Worm (Caenorhabditis elegans): ENCODE data around the gene F44E5.2.

- TF ChIP-seq pqm-1 (tag; optimal IDR thresholded peaks at IDR 0.05) (no peak), elt-2 (tag; optimal IDR thresholded peaks at IDR 0.05) (no peak), npax-4 (tag; optimal IDR thresholded peaks at IDR 0.05) (no peak), ceh-18 (tag; optimal IDR thresholded peaks at IDR 0.05) (no peak), gmeb-2 (tag; optimal IDR thresholded peaks at IDR 0.05) (no peak), lin-11 (tag; optimal IDR thresholded peaks at IDR 0.05) (no peak), pha-4 (tag; optimal IDR thresholded peaks at IDR 0.05) (no peak), ceh-9 (tag; optimal IDR thresholded peaks at IDR 0.05) (no peak), K09A11.1 (tag; optimal IDR thresholded peaks at IDR 0.05; ENCODE audit: insufficient read depth) (no peak)
These were observed 49.9 kb downstream of the F44E5.2 start, which contains the start of gene pap-3 for ce11 chrII:11816475-11816874.
